Fruit fly (Drosophila melanogaster) S2 (cell line): Measurements from ENCODE around the gene CG43347.

Experiments used
- CG8478 ChIP-seq: fragments of >200 bp; optimal IDR thresholded peaks from 2 replicates; lab custom pipeline; 2018
- CTCF ChIP-seq, 2 experiments: fragments of >200 bp; optimal IDR thresholded peaks; 2 replicates each; lab custom pipeline; 2018

Gene CG43347

DNA sequence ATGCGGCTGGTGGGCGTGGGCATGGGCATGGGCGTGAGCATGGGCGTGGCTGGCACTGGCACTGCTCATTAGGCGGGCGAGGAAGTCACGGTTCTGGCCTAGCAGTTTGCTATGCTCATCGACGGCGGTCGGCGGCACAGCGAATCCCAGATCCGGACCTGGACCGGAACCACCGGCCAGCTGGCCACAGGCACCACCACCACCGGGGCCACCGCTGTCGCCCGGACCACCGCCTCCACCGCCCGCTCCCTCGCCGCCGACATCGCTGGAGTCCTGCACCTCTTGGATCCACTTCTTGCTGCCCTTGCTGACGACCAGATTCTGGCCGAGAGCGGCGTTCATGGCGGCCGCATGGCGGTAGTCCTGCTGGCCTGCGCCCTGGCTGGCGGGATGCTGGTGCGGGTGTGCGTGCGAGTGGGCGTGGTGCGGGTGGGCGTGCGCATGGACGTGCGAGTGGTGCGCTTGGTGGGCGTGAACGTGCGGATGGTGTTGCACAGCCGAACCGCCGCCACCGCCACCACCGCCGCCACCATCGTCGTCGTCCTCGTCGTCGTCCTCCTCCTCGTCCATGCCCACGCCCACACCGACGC, 13.0 kb downstream of the CG43347 start:
- TF ChIP-seq CG8478 (no peak), CTCF (optimal IDR thresholded peaks at IDR 0.05; lab: Kevin White, UChicago) (no peak)

dm6 chrX:10602057-10602764, 17.8 kb downstream of the CG43347 start, which contains the start of gene CG1628:
Gene CG1628, minus strand, starts transcription at chrX:10602714.
- TF ChIP-seq CG8478 = no peak
- TF ChIP-seq CTCF (optimal IDR thresholded peaks at IDR 0.05; lab: Kevin White, UChicago) = no peak

DNA sequence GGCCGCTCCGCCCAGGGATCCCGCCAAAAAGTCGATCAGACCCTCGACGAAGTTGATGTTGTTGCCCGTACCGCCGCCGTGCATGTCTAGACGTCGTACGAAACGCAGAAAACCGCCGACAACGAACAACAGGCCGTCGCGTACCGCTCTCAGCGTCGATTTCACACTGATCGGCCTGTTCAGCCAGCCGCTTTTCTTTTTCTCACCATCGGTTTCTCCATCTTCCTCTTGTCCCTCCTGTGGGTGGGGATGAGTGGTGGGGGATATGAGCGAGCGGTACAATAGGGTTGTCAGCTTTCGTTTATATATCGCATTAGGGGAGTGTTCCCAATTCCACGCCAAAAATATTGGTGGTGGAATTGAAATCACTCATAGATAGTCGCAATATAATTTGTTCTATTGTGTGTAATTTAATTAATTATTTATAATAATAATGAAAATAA, 18.5 kb downstream of the CG43347 start:
- TF ChIP-seq CG8478 (no peak), CTCF (optimal IDR thresholded peaks at IDR 0.05; lab: Kevin White, UChicago) (no peak)

- TF ChIP-seq CG8478 (no peak), CTCF (optimal IDR thresholded peaks at IDR 0.05; lab: Kevin White, UChicago) (no peak)
Measured at dm6 chrX:10600254-10600916, 19.6 kb downstream of the CG43347 start.

DNA sequence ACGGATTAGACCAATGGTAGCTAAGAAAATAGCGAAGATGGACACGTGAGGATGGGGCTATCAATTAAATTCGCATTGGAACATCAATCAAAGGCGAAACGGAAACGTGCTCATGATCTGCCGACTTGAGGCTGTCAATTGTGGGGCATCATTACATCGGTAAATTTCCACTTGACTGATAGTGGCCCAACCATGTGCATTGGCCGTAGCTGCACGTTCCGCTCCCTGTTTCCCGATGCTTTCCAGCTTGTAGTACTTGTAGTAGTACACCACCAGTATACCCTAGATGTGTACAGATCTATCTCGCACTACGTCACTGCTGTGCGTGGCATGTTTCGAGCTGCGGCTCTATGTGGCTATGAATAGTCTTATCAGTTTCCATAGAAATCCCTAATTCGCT, 20.7 kb downstream of the CG43347 start:
- TF ChIP-seq CTCF (optimal IDR thresholded peaks at IDR 0.05; lab: Kevin White, UChicago) (no peak), CG8478 (no peak)

dm6 chrX:10595813-10596212, 24.2 kb downstream of the CG43347 start, which contains the start of the genes Hmr and CG2124:
Gene Hmr, minus strand, starts transcription at chrX:10595855.
Gene CG2124, plus strand, starts transcription at chrX:10596122.
- TF ChIP-seq CG8478 (no peak), CTCF (optimal IDR thresholded peaks at IDR 0.05; lab: Kevin White, UChicago) (no peak)

dm6 chrX:10588789-10589188, 31.2 kb downstream of the CG43347 start, which contains the start of gene Rab9D:
Gene Rab9D, plus strand, starts transcription at chrX:10589089.
- TF ChIP-seq CTCF (optimal IDR thresholded peaks at IDR 0.05; lab: Kevin White, UChicago) (no peak), CG8478 (no peak)

- no peak for TF ChIP-seq CTCF (optimal IDR thresholded peaks at IDR 0.05; lab: Kevin White, UChicago)
Measured at dm6 chrX:10587445-10587844, 32.5 kb downstream of the CG43347 start.

DNA sequence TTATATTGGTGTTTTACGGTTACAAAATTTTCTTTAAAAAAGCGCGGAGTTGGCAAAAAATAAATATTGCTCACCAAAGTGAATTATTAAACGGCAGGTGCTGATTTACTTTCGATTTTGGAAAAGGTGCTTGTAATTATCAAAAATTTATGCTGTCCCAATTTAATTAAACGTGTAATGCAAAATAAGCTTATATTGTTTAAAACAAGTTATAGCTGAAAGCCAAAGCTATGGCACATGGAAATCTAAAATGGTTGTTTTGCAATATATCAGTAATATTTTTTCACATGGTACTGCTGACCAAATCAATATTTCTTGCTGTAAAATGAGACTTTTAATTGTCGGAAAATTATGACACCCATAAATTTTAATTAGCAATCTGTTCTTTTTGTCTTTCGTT, 33.8 kb downstream of the CG43347 start:
- TF ChIP-seq CTCF (optimal IDR thresholded peaks at IDR 0.05; lab: Kevin White, UChicago) (no peak), CG8478 (no peak)

DNA sequence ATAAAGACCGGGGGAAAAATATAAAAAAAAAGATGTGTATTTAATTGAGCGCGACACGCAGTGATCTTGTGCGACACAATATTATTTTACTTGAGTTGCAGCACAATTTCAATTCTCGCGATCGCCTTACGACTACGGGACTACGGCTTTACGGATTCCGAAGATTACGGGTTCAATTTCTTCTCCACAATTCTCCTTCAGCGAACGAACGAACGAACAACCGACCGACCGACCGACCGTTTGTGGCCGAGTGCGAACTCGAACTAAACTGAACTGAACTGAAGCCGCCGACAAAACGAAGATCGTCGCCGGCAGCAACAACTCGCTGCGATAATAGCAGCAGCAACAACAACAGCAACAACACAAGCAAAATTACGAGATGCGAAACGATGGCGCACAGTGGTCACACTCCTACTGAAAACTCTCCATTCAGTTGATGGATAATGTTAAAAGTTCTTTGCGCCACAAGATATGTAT, 34.8 kb downstream of the CG43347 start, which contains the start of gene spri:
Gene spri (minus strand): TSS at position 265 of the 477 bp plus-strand sequence.
- TF ChIP-seq CG8478 = no peak
- no peak for TF ChIP-seq CTCF (optimal IDR thresholded peaks at IDR 0.05; lab: Kevin White, UChicago)

dm6 chrX:10584461-10584860, 35.5 kb downstream of the CG43347 start:
- TF ChIP-seq CG8478 (no peak), CTCF (optimal IDR thresholded peaks at IDR 0.05; lab: Kevin White, UChicago) (no peak)

- TF ChIP-seq CTCF (optimal IDR thresholded peaks at IDR 0.05; lab: Kevin White, UChicago) = no peak
- no peak for TF ChIP-seq CG8478
Measured at dm6 chrX:10582064-10582463, 37.9 kb downstream of the CG43347 start.

DNA sequence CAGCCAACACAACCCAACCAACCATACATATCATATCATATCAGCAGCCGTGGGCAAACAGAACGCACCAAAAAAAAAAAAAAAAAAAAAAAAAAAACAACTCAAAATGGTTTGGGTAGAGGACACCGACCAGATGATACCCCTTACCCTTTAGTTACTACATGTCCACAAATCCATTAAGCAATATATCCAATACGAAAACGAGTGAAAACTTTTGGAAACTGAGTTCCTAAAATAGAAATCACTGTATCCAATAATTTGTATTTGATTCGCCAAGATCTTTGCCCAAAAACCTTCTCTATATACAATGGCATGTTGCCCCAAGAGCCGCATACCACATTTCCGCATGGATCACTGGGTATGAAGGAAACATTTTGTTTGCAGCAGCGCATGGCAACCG, 38.5 kb downstream of the CG43347 start:
- no peak for TF ChIP-seq CG8478
- TF ChIP-seq CTCF (optimal IDR thresholded peaks at IDR 0.05; lab: Kevin White, UChicago) = no peak

DNA sequence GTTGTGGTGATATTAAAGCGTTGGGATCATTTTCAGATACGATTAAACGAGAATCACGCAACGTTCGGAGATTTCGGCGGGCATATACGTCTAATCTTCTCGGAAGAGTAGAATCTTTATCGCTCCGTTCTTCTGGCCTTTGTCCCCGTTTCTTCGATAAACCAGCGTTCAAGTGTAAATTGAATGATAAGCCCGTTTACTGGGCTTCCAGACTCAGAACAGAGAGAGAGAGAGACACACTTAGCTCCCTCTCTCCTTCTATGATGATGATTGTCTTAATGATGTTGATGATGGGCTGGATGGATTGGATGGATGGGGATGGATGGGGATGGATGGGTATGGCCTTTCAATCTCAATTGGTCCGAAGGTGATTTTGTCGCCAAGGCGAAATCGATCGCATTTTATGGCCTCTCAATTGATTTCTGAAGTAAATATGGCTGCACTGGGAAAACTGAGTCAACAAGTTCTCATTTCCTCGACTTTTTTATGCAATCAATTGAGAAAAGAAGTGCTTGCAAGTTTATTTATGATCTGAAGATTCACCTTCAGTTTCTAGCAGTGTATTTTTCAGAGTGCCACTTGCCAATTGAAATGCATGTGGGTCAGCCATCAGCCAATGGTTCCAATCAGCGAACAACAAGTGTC, 39.4 kb downstream of the CG43347 start:
- no peak for TF ChIP-seq CG8478
- no peak for TF ChIP-seq CTCF (optimal IDR thresholded peaks at IDR 0.05; lab: Kevin White, UChicago)

- TF ChIP-seq CG8478 (no peak), CTCF (optimal IDR thresholded peaks at IDR 0.05; lab: Kevin White, UChicago) (no peak)
Measured at dm6 chrX:10579569-10579968, 40.4 kb downstream of the CG43347 start.
